Worm (Caenorhabditis elegans) whole organism, L1 larva: ENCODE measurements around the gene F23A7.8.

ENCODE experiments used
- ceh-82 ChIP-seq, 3 experiments: fragments of 150-350 bp in 1 of 3; sonication (generic microtip) in 2 of 3; optimal IDR thresholded peaks; 2 replicates each; lab custom pipeline; 2014 to 2017; ENCODE audit warnings: missing biosample characterization in 3 of 3, missing genetic modification characterization in 3 of 3
- efl-3 ChIP-seq: fragments of 200-800 bp; sonication (Bioruptor generic); optimal IDR thresholded peaks from 2 replicates; lab custom pipeline; 2018; ENCODE audit warnings: mild to moderate bottlenecking, missing genetic modification characterization, missing compliant biosample characterization
- elt-2 ChIP-seq: sonication (generic microtip); optimal IDR thresholded peaks from 2 replicates; lab custom pipeline; 2016; ENCODE audit warnings: missing genetic modification characterization, mild to moderate bottlenecking, inconsistent platforms, missing compliant biosample characterization, missing genetic modification reagents
- lin-35 ChIP-seq, 2 experiments: fragments of 150-350 bp; optimal IDR thresholded peaks; 2 replicates each; lab custom pipeline; 2014; ENCODE audit warnings: missing biosample characterization in 2 of 2, missing genetic modification characterization in 2 of 2, missing genetic modification reagents in 2 of 2
- mdl-1 ChIP-seq, 2 experiments: fragments of 150-350 bp; optimal IDR thresholded peaks; 2 replicates each; lab custom pipeline; 2014 to 2017; ENCODE audit warnings: missing biosample characterization in 2 of 2, missing genetic modification characterization in 2 of 2, inconsistent platforms in 1 of 2
- mep-1 ChIP-seq: fragments of 150-350 bp; optimal IDR thresholded peaks from 2 replicates; lab custom pipeline; 2014; ENCODE audit warnings: missing biosample characterization, missing genetic modification characterization
- nhr-90 ChIP-seq: sonication (generic microtip); optimal IDR thresholded peaks from 2 replicates; lab custom pipeline; 2016; ENCODE audit warnings: mild to moderate bottlenecking, missing genetic modification characterization, missing compliant biosample characterization; ENCODE audit not compliant: poor library complexity
- pax-3 ChIP-seq: fragments of 200-800 bp; sonication (Bioruptor generic); optimal IDR thresholded peaks from 2 replicates; lab custom pipeline; 2018; ENCODE audit warnings: mild to moderate bottlenecking, missing genetic modification characterization, moderate library complexity, missing compliant biosample characterization
- rnt-1 ChIP-seq: sonication (generic microtip); optimal IDR thresholded peaks from 2 replicates; lab custom pipeline; 2016; ENCODE audit warnings: mild to moderate bottlenecking, missing genetic modification characterization, moderate library complexity, missing compliant biosample characterization
- tbx-2 ChIP-seq: sonication (generic microtip); optimal IDR thresholded peaks from 2 replicates; lab custom pipeline; 2016; ENCODE audit warnings: missing genetic modification characterization, missing compliant biosample characterization

- TF ChIP-seq lin-35 (GFP tag; optimal IDR thresholded peaks at IDR 0.05; lab: Kevin White, UChicago) (no peak), elt-2 (tag; lab: Kevin White, UChicago) (no peak), efl-3 (GFP tag; lab: Kevin White, UChicago) (no peak), nhr-90 (tag; lab: Kevin White, UChicago) (no peak), ceh-82 (tag; optimal IDR thresholded peaks at IDR 0.05; lab: Kevin White, UChicago) (no peak), tbx-2 (tag; lab: Kevin White, UChicago) (no peak), mep-1 (tag; lab: Kevin White, UChicago) (no peak), rnt-1 (tag; lab: Kevin White, UChicago) (no peak), mdl-1 (tag; optimal IDR thresholded peaks at IDR 0.05; lab: Kevin White, UChicago) (no peak), pax-3 (tag; lab: Kevin White, UChicago) (no peak)
Observed at ce11 chrX:16228622-16229021, 15.4 kb downstream of the F23A7.8 start, which contains the start of gene F23A7.5.
